Worm (Caenorhabditis elegans): ENCODE results near the gene nhr-14.

The nhr-14 gene

DNA sequence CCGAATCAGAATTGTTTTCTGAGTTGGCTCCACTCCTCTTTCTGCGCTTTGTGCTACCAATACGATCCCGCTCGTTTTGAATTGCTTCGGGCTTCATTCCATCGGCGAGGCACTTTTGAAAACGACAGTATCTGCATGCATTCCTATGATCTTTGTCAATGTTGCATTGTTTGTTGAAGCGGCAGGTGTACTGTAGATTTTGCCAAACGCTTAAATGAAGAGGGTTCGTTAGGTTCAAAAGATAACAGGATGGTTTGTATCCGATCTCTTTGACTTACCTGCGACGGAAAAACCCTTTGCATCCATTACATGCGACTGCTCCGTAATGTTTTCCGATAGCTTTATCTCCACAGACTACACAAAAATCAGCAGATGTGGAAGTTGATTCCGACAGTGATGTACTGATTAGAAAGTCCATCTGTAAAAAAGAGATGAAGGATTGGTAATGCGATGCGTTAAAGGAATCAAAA is at the start of gene nhr-14:
Gene nhr-14 (minus strand): TSS at position 420 of the 470 bp plus-strand sequence.
- no peak for TF ChIP-seq tab-1 (GFP tag; IDR thresholded peaks at IDR 0.05)
- TF ChIP-seq ztf-23 (GFP tag; IDR thresholded peaks at IDR 0.05), result no peak
- TF ChIP-seq flt-1 (GFP tag; IDR thresholded peaks at IDR 0.05), result no peak
- no peak for TF ChIP-seq ztf-29 (GFP tag; IDR thresholded peaks at IDR 0.05)

DNA sequence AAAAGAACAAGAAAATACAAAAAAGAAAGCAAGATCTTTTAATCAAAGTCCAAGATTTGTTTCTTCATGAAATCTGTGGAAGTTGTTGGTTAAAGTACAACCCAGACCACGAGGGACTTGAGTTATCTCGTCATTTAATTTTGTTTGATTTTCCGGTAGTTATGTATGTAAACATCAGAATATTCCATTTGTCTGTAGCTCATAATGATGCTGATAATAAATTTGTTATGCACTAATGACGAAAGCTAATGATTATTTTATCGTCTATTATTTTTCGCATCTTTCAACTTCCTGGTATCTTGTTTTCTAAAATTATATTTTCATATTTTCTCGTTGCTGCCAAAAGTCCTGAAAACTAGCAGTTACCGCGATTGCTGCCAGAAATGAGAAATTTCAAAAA is 47.0 kb upstream of the nhr-14 start:
- TF ChIP-seq ref-1 (GFP tag; conservative IDR thresholded peaks at IDR 0.05), result no peak
- no peak for TF ChIP-seq ztf-23 (GFP tag; IDR thresholded peaks at IDR 0.05)
- no peak for TF ChIP-seq ztf-29 (GFP tag; IDR thresholded peaks at IDR 0.05)
- no peak for TF ChIP-seq med-1 (GFP tag; optimal IDR thresholded peaks at IDR 0.05; ENCODE audit: insufficient read depth)
- no peak for TF ChIP-seq T22C8.4 (GFP tag; IDR thresholded peaks at IDR 0.05)
- no peak for TF ChIP-seq flt-1 (GFP tag; IDR thresholded peaks at IDR 0.05)
- TF ChIP-seq tab-1 (GFP tag; IDR thresholded peaks at IDR 0.05), result no peak
- TF ChIP-seq cog-1 (tag; optimal IDR thresholded peaks at IDR 0.05), result no peak
- no peak for TF ChIP-seq klf-2 (GFP tag; conservative IDR thresholded peaks at IDR 0.05)

DNA sequence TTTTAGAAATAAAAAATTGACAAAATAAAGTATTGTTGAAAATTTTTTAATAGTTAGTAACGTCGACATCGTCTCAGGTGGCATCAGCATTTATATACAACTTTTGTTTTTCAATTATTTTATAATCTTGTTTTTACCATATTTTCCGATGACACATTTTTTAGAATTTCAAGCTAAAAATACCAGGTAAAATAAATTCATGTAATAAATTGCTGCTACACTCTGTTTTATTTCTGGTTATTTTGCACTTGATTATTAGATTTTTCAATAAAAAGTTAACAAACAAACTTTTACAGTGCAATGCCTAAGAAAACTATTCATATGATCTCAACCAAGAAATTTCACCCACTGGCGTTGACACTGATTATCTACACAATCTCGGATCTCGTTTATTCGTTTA is 45.6 kb upstream of the nhr-14 start, which contains the start of gene C03G5.14:
Gene C03G5.14 (plus strand): TSS at position 301 of the 400 bp plus-strand sequence.
- TF ChIP-seq T22C8.4 (GFP tag; IDR thresholded peaks at IDR 0.05) (no peak), klf-2 (GFP tag; conservative IDR thresholded peaks at IDR 0.05) (no peak), flt-1 (GFP tag; IDR thresholded peaks at IDR 0.05) (no peak), tab-1 (GFP tag; IDR thresholded peaks at IDR 0.05) (no peak)

DNA sequence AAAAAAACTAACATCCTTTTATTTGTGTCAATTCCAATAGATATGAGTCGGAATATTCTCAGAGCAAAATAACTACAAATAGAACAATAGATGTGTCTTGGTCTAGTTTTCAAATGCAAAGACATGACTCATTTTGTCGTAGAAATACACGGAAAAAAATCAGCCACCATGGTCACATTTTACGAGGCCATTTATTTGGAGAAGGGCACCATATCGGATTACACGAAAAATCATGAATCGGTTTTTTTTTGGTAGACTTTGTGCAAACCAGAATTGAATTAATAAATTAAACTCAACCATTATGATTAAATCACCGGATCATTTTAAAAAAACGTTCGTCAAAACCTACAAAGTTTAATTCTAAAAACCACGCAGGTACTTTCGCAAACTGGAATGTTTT is 44.4 kb upstream of the nhr-14 start, which contains the start of gene H03E18.2:
Gene H03E18.2 (minus strand): TSS at position 101 of the 400 bp plus-strand sequence.
- no peak for TF ChIP-seq ztf-29 (GFP tag; IDR thresholded peaks at IDR 0.05)
- no peak for TF ChIP-seq T22C8.4 (GFP tag; IDR thresholded peaks at IDR 0.05)
- TF ChIP-seq cog-1 (tag; optimal IDR thresholded peaks at IDR 0.05), result no peak
- TF ChIP-seq ref-1 (GFP tag; conservative IDR thresholded peaks at IDR 0.05), result no peak
- no peak for TF ChIP-seq med-1 (GFP tag; optimal IDR thresholded peaks at IDR 0.05; ENCODE audit: insufficient read depth)
- TF ChIP-seq klf-2 (GFP tag; conservative IDR thresholded peaks at IDR 0.05), result no peak
- TF ChIP-seq tab-1 (GFP tag; IDR thresholded peaks at IDR 0.05), result no peak
- no peak for TF ChIP-seq flt-1 (GFP tag; IDR thresholded peaks at IDR 0.05)
- TF ChIP-seq ztf-23 (GFP tag; IDR thresholded peaks at IDR 0.05), result no peak

DNA sequence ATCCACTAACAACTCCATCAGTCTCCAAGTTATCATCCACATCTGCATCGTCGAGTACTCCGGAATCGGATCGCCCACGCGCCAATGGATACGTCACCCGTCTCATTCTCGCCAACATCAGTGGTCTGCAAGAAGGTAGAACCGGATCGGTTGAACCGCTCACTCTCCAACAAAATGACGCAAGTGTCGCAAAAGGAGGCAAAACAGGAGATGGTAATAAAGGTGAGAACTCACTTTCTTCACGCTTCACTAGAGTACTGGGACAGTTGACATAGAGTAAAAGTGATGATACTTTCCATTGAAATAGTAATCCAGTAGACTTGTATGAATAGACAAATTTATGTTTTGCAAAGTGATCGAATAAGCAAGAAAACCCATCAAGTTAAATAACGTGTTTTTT is 33.1 kb upstream of the nhr-14 start:
- TF ChIP-seq klf-2 (GFP tag; conservative IDR thresholded peaks at IDR 0.05) (no peak), ref-1 (GFP tag; conservative IDR thresholded peaks at IDR 0.05) (no peak), cog-1 (tag; optimal IDR thresholded peaks at IDR 0.05) (no peak), ztf-23 (GFP tag; IDR thresholded peaks at IDR 0.05) (no peak), tab-1 (GFP tag; IDR thresholded peaks at IDR 0.05) (no peak)

DNA sequence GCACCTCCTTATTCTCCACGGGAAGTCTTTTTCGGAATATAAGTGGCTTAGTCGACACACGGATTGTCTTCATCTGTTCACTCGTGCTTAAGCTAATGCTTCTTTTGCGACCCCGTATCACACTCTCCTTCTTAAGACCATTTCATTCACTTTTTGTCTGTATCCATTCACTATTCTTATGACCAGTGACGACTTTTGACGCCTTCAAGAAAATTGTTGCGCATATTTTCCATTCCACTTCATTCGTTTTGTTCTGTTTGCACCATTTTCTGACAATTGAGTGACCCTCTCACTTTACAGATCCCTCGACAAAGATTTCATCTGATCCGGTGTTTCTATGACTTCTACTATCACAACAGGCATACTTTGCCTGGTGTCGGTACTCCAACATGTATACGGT is 31.6 kb upstream of the nhr-14 start, which contains the start of gene H03E18.1:
Gene H03E18.1 (plus strand): TSS at position 301 of the 400 bp plus-strand sequence.
- no peak for TF ChIP-seq ztf-23 (GFP tag; IDR thresholded peaks at IDR 0.05)
- no peak for TF ChIP-seq ztf-29 (GFP tag; IDR thresholded peaks at IDR 0.05)
- TF ChIP-seq flt-1 (GFP tag; IDR thresholded peaks at IDR 0.05), result no peak
- no peak for TF ChIP-seq T22C8.4 (GFP tag; IDR thresholded peaks at IDR 0.05)
- TF ChIP-seq tab-1 (GFP tag; IDR thresholded peaks at IDR 0.05), result no peak
- TF ChIP-seq cog-1 (tag; optimal IDR thresholded peaks at IDR 0.05), result no peak
- no peak for TF ChIP-seq med-1 (GFP tag; optimal IDR thresholded peaks at IDR 0.05; ENCODE audit: insufficient read depth)
- no peak for TF ChIP-seq ref-1 (GFP tag; conservative IDR thresholded peaks at IDR 0.05)
- no peak for TF ChIP-seq klf-2 (GFP tag; conservative IDR thresholded peaks at IDR 0.05)

DNA sequence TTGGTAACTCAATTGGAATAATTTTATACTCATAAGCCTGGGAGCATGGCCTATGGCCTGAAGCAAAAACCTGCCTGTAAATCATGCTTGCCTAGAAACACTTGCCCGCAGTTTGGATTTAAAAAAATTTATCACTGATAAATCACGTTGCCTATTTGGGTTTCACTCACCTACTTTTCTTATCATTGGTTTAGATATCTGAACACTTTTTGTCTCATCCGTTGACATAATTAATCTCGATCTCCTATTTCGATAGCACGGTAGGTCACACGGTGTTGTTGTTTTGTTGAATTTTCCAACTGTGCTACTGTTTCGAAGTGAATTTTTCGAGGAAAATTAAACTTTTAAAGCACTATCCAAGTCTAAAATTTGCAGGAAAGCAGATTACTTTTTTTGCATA is 31.1 kb upstream of the nhr-14 start:
- TF ChIP-seq ref-1 (GFP tag; conservative IDR thresholded peaks at IDR 0.05), result no peak

DNA sequence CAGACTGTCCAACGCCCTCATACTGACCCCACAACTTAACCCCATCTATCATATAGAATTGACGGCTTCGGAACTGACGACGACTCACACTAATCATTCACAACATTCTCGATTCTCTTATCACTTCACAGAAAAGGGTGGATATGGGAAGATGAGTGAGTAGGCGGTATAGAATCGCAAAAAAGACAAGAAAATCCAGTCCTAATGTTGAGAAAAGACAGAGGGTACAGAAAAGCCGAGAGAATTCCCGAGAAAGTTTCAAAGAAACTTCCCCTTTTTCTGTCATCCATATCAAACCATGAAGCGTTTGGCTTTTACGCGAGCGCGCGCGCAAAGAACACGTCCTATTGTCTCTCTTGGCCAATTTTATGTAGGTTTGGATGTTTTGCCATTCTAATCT is 28.2 kb upstream of the nhr-14 start:
- TF ChIP-seq ztf-23 (GFP tag; IDR thresholded peaks at IDR 0.05), result no peak
- no peak for TF ChIP-seq T22C8.4 (GFP tag; IDR thresholded peaks at IDR 0.05)
- TF ChIP-seq ztf-29 (GFP tag; IDR thresholded peaks at IDR 0.05), result no peak
- TF ChIP-seq med-1 (GFP tag; optimal IDR thresholded peaks at IDR 0.05; ENCODE audit: insufficient read depth), result no peak
- no peak for TF ChIP-seq cog-1 (tag; optimal IDR thresholded peaks at IDR 0.05)
- TF ChIP-seq flt-1 (GFP tag; IDR thresholded peaks at IDR 0.05), result no peak
- TF ChIP-seq tab-1 (GFP tag; IDR thresholded peaks at IDR 0.05), result no peak
- no peak for TF ChIP-seq ref-1 (GFP tag; conservative IDR thresholded peaks at IDR 0.05)
- TF ChIP-seq klf-2 (GFP tag; conservative IDR thresholded peaks at IDR 0.05), result no peak

DNA sequence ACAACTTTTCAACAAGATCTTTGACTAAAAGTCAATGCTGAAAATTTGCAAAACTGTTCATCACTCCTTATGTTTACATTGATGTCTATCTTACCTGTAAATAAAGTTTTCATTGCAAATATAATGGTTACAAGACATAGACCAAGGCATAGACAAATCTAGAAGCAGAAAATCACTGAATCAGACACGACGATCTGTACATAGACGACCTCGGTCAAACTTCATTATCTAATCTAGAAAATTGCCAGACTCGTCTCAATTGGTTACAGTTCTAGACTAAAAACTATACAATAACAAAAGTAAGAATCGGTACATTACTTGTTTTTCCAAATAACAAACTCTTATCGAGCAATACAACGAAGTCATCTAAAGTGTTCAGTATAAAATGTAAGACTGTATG is 24.9 kb upstream of the nhr-14 start, which contains the start of gene grd-4:
Gene grd-4 (plus strand): TSS at position 301 of the 400 bp plus-strand sequence.
- no peak for TF ChIP-seq med-1 (GFP tag; optimal IDR thresholded peaks at IDR 0.05; ENCODE audit: insufficient read depth)

DNA sequence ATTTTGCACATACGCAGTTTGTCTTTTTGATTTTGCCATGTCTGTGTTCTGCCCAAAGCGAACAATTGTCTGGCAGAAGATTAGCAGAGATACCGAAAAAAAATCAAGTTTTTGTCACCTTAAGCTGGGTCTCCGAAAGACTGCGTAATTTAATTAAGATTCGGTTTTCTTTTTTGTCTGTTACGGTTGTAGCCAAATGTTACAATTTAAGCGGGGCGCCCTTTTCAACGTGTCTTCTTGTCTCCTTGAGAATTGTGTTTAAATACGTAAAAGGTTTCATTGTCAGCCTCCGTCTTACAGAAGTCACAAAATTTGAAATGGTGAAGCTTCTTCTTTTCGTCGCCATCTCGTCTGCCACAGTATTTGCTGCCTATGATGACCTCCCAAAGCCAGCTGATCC is 23.7 kb upstream of the nhr-14 start, which contains the start of gene grd-14:
Gene grd-14 (plus strand): TSS at position 301 of the 400 bp plus-strand sequence.
- TF ChIP-seq ref-1 (GFP tag; conservative IDR thresholded peaks at IDR 0.05) (no peak), cog-1 (tag; optimal IDR thresholded peaks at IDR 0.05) (no peak), ztf-23 (GFP tag; IDR thresholded peaks at IDR 0.05) (0 out of 2 replicates have a peak, but pooled peaks have one; percentile 9)

DNA sequence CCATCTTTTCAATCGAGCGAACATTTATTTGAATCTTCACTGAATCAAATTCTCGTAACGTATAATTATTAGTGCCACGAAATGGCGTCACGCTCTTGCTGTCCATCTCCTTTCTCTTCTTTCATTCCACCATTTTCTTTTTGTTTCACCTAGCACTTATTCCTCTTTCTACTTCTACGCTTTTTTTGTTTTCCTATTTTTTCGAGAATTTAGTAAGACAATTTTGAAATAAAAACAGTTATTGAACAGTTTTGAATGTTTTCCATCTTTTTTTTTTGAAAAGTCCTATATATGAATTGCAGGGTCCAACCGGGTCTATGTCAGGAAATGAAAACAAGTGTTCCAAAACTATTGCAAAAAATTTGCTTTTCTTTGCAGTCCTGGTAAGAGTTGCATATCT is 19.0 kb upstream of the nhr-14 start, which contains the start of gene T01B10.5:
Gene T01B10.5 (plus strand): TSS at position 301 of the 400 bp plus-strand sequence.
- TF ChIP-seq ztf-29 (GFP tag; IDR thresholded peaks at IDR 0.05), result no peak
- TF ChIP-seq flt-1 (GFP tag; IDR thresholded peaks at IDR 0.05), result no peak
- no peak for TF ChIP-seq klf-2 (GFP tag; conservative IDR thresholded peaks at IDR 0.05)
- no peak for TF ChIP-seq ztf-23 (GFP tag; IDR thresholded peaks at IDR 0.05)
- no peak for TF ChIP-seq tab-1 (GFP tag; IDR thresholded peaks at IDR 0.05)
- TF ChIP-seq cog-1 (tag; optimal IDR thresholded peaks at IDR 0.05), result no peak
- no peak for TF ChIP-seq med-1 (GFP tag; optimal IDR thresholded peaks at IDR 0.05; ENCODE audit: insufficient read depth)
- no peak for TF ChIP-seq ref-1 (GFP tag; conservative IDR thresholded peaks at IDR 0.05)
- TF ChIP-seq T22C8.4 (GFP tag; IDR thresholded peaks at IDR 0.05), result no peak
